Worm (Caenorhabditis elegans) whole organism, young adult: ENCODE results near the gene T26C11.8.

Experiments used
- B0035.1 ChIP-seq: sonication (generic microtip); optimal IDR thresholded peaks from 2 replicates; lab custom pipeline; 2016; ENCODE audit warnings: missing genetic modification characterization, mild to moderate bottlenecking, missing compliant biosample characterization, missing genotype, missing genetic modification reagents
- B0261.1 ChIP-seq: sonication (generic microtip); optimal IDR thresholded peaks from 2 replicates; lab custom pipeline; 2016; ENCODE audit warnings: mild to moderate bottlenecking, missing genetic modification characterization, moderate library complexity, missing compliant biosample characterization
- C06A6.2 ChIP-seq: fragments of 200-800 bp; sonication (Bioruptor generic); conservative IDR thresholded peaks from 2 replicates; pipeline ENCODE4 v1.3.6; 2022; ENCODE audit warnings: missing genetic modification characterization, missing compliant biosample characterization
- F22D6.2 ChIP-seq: sonication (generic microtip); optimal IDR thresholded peaks from 2 replicates; lab custom pipeline; 2016; ENCODE audit warnings: mild to moderate bottlenecking, missing genetic modification characterization, missing compliant biosample characterization
- F49E8.2 ChIP-seq: sonication (generic microtip); optimal IDR thresholded peaks from 3 replicates; lab custom pipeline; 2017; ENCODE audit warnings: missing genetic modification characterization, mild to moderate bottlenecking, missing compliant biosample characterization, antibody characterized with exemption, moderate library complexity; ENCODE audit not compliant: insufficient read depth
- T26A5.8 ChIP-seq: sonication (generic microtip); optimal IDR thresholded peaks from 2 replicates; lab custom pipeline; 2016; ENCODE audit warnings: missing genetic modification characterization, missing compliant biosample characterization
- Y67H2A.10 ChIP-seq: fragments of 200-800 bp; sonication (Bioruptor generic); conservative IDR thresholded peaks from 2 replicates; pipeline ENCODE4 v1.3.6; 2022; ENCODE audit warnings: missing genetic modification reagents, missing genetic modification characterization, missing compliant biosample characterization
- aptf-2 ChIP-seq: fragments of 200-800 bp; sonication (Bioruptor generic); conservative IDR thresholded peaks from 2 replicates; pipeline ENCODE4 v1.3.6; 2022; ENCODE audit warnings: missing genetic modification reagents, missing genetic modification characterization, missing compliant biosample characterization
- atf-7 ChIP-seq: sonication (generic microtip); optimal IDR thresholded peaks from 2 replicates; lab custom pipeline; 2017; ENCODE audit warnings: mild to moderate bottlenecking, missing genetic modification characterization, missing compliant biosample characterization
- athp-1 ChIP-seq: sonication (generic microtip); optimal IDR thresholded peaks from 2 replicates; lab custom pipeline; 2017; ENCODE audit warnings: mild to moderate bottlenecking, missing genetic modification characterization, missing compliant biosample characterization
- ccch-3 ChIP-seq: fragments of 200-800 bp; sonication (Bioruptor generic); optimal IDR thresholded peaks from 2 replicates; lab custom pipeline; 2018; ENCODE audit warnings: mild to moderate bottlenecking, missing genetic modification characterization, missing compliant biosample characterization
- ceh-79 ChIP-seq: sonication (generic microtip); optimal IDR thresholded peaks from 2 replicates; lab custom pipeline; 2017; ENCODE audit warnings: mild to moderate bottlenecking, missing genetic modification characterization, missing compliant biosample characterization
- dpff-1 ChIP-seq: sonication (generic microtip); optimal IDR thresholded peaks from 2 replicates; lab custom pipeline; 2017; ENCODE audit warnings: mild to moderate bottlenecking, missing genetic modification characterization, missing compliant biosample characterization
- efl-1 ChIP-seq: fragments of 150-350 bp; optimal IDR thresholded peaks from 2 replicates; lab custom pipeline; 2014; ENCODE audit warnings: missing biosample characterization, missing genetic modification reagents, missing genetic modification characterization
- egl-18 ChIP-seq: fragments of 200-800 bp; sonication (Bioruptor generic); IDR thresholded peaks from 2 replicates; pipeline ENCODE4 v1.3.6; 2022; ENCODE audit warnings: missing genetic modification reagents, missing genetic modification characterization, missing compliant biosample characterization
- egrh-3 ChIP-seq: fragments of 200-800 bp; sonication (Bioruptor generic); IDR thresholded peaks from 2 replicates; pipeline ENCODE4 v1.3.6; 2022; ENCODE audit warnings: missing genetic modification reagents, missing genetic modification characterization, missing compliant biosample characterization
- ets-4 ChIP-seq: fragments of 200-800 bp; sonication (Bioruptor generic); optimal IDR thresholded peaks from 2 replicates; lab custom pipeline; 2018; ENCODE audit warnings: mild to moderate bottlenecking, missing genetic modification characterization, missing compliant biosample characterization
- let-526 ChIP-seq: fragments of 200-800 bp; sonication (Bioruptor generic); IDR thresholded peaks from 2 replicates; pipeline ENCODE4 v1.3.6; 2022; ENCODE audit warnings: missing genetic modification reagents, missing genetic modification characterization, missing compliant biosample characterization
- lin-26 ChIP-seq: fragments of 200-800 bp; sonication (Bioruptor generic); IDR thresholded peaks from 2 replicates; pipeline ENCODE4 v1.3.6; 2022; ENCODE audit warnings: missing genetic modification reagents, missing genetic modification characterization, missing compliant biosample characterization
- lin-40 ChIP-seq: sonication (generic microtip); optimal IDR thresholded peaks from 2 replicates; lab custom pipeline; 2016; ENCODE audit warnings: missing genetic modification characterization, mild to moderate bottlenecking, missing compliant biosample characterization, missing genotype, missing genetic modification reagents
- mxl-1 ChIP-seq: sonication (generic microtip); optimal IDR thresholded peaks from 2 replicates; lab custom pipeline; 2016; ENCODE audit warnings: missing genetic modification characterization, missing compliant biosample characterization
- nfya-1 ChIP-seq: sonication (generic microtip); optimal IDR thresholded peaks from 2 replicates; lab custom pipeline; 2017; ENCODE audit warnings: antibody characterized with exemption, missing compliant biosample characterization, missing genetic modification characterization, borderline replicate concordance; ENCODE audit not compliant: insufficient read depth
- nhr-27 ChIP-seq: fragments of 200-800 bp; sonication (Bioruptor generic); optimal IDR thresholded peaks from 2 replicates; lab custom pipeline; 2018; ENCODE audit warnings: mild to moderate bottlenecking, missing genetic modification characterization, moderate library complexity, missing compliant biosample characterization
- snpc-3.4 ChIP-seq: sonication (generic microtip); optimal IDR thresholded peaks from 2 replicates; lab custom pipeline; 2017; ENCODE audit warnings: missing genetic modification characterization, mild to moderate bottlenecking, missing compliant biosample characterization, antibody characterized with exemption, moderate library complexity, missing genotype, missing genetic modification reagents
- snpc-4 ChIP-seq, 5 experiments: fragments of 150-350 bp in 1 of 5; sonication (generic microtip) in 4 of 5; optimal IDR thresholded peaks; 2 replicates each; lab custom pipeline; 2014 to 2018; ENCODE audit warnings: missing genetic modification characterization in 5 of 5, missing biosample characterization in 3 of 5, antibody characterized with exemption in 2 of 5, mild to moderate bottlenecking in 2 of 5, missing compliant biosample characterization in 2 of 5, missing genotype in 2 of 5, moderate library complexity in 2 of 5, missing genetic modification reagents in 1 of 5
- sptf-2 ChIP-seq: fragments of 200-800 bp; sonication (Bioruptor generic); optimal IDR thresholded peaks from 2 replicates; lab custom pipeline; 2018; ENCODE audit warnings: mild to moderate bottlenecking, missing genetic modification characterization, missing compliant biosample characterization
- tbp1 ChIP-seq: fragments of 200-800 bp; sonication (Bioruptor generic); optimal IDR thresholded peaks from 2 replicates; lab custom pipeline; 2018; ENCODE audit warnings: mild to moderate bottlenecking, missing genetic modification characterization, missing compliant biosample characterization
- zfh-2 ChIP-seq: fragments of 200-800 bp; sonication (Bioruptor generic); conservative IDR thresholded peaks from 2 replicates; pipeline ENCODE4 v1.3.6; 2022; ENCODE audit warnings: missing genetic modification reagents, missing genetic modification characterization, missing compliant biosample characterization
- ztf-22 ChIP-seq: fragments of 200-800 bp; sonication (Bioruptor generic); optimal IDR thresholded peaks from 2 replicates; lab custom pipeline; 2018; ENCODE audit warnings: mild to moderate bottlenecking, missing genetic modification characterization, moderate library complexity, missing compliant biosample characterization

Gene T26C11.8

ce11 chrX:1860422-1860821, at the start of gene T26C11.8:
TSS of gene T26C11.8 (plus strand) at chrX:1860722.
- TF ChIP-seq B0035.1 (no peak), B0261.1 (tag; lab: Kevin White, UChicago) (no peak), lin-26 (GFP tag; lab: Robert Waterston, UW) (no peak), sptf-2 (no peak), C06A6.2 (GFP tag; lab: Robert Waterston, UW) (no peak), zfh-2 (GFP tag; lab: Robert Waterston, UW) (no peak), snpc-3.4 (no peak), ztf-22 (GFP tag; lab: Kevin White, UChicago) (no peak), dpff-1 (tag; lab: Kevin White, UChicago) (no peak), F22D6.2 (tag; lab: Kevin White, UChicago) (no peak), let-526 (GFP tag; lab: Robert Waterston, UW) (no peak), F49E8.2 (tag; lab: Kevin White, UChicago) (no peak), nhr-27 (tag; lab: Kevin White, UChicago) (no peak)

ce11 chrX:1811436-1811835, 49.1 kb upstream of the T26C11.8 start, which contains the start of gene C14E2.3:
TSS of gene C14E2.3 (minus strand) at chrX:1811536.
- TF ChIP-seq tbp1 (GFP tag; lab: Kevin White, UChicago), result no peak
- no peak for TF ChIP-seq T26A5.8 (tag; lab: Kevin White, UChicago)
- no peak for TF ChIP-seq aptf-2 (GFP tag; lab: Robert Waterston, UW)
- no peak for TF ChIP-seq lin-40 (tag; lab: Kevin White, UChicago)
- no peak for TF ChIP-seq Y67H2A.10 (GFP tag; lab: Robert Waterston, UW)
- TF ChIP-seq mxl-1, result no peak

DNA sequence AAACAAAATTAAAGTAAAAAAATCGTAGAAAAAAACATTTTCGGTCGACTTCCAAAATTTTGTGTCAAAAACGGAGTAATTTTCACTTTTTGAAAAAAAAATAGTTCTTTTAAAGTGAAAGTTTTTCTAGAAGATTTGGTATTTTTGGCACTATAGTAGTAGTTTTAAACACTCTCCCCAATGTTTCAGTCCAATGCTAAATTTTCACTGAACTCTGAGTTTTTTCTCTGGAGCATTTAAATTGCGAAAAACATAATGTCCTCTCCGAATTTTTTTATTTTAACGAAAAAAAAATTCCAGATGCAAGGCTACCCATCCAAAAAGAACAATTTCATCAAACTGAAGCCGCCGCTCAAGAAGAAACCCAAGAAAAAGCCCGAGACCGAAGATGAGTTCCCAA, 44.4 kb upstream of the T26C11.8 start, which contains the start of gene C14E2.7:
Gene C14E2.7, plus strand, starts transcription at position 301 of the 400 bp plus-strand sequence.
- no peak for TF ChIP-seq Y67H2A.10 (GFP tag; lab: Robert Waterston, UW)
- no peak for TF ChIP-seq egrh-3 (GFP tag; lab: Robert Waterston, UW)
- TF ChIP-seq aptf-2 (GFP tag; lab: Robert Waterston, UW), result no peak
- TF ChIP-seq ccch-3, result no peak
- TF ChIP-seq efl-1, result no peak
- TF ChIP-seq atf-7 (tag; lab: Kevin White, UChicago), result no peak
- no peak for TF ChIP-seq sptf-2
- no peak for TF ChIP-seq egl-18 (GFP tag; lab: Robert Waterston, UW)
- TF ChIP-seq ceh-79 (tag; lab: Kevin White, UChicago), result no peak
- TF ChIP-seq ets-4 (GFP tag; lab: Kevin White, UChicago), result no peak

ce11 chrX:1821235-1821634, 39.3 kb upstream of the T26C11.8 start, which contains the start of gene C14E2.4:
TSS of gene C14E2.4 (minus strand) at chrX:1821335.
- TF ChIP-seq nfya-1 (tag; lab: Kevin White, UChicago), result no peak

DNA sequence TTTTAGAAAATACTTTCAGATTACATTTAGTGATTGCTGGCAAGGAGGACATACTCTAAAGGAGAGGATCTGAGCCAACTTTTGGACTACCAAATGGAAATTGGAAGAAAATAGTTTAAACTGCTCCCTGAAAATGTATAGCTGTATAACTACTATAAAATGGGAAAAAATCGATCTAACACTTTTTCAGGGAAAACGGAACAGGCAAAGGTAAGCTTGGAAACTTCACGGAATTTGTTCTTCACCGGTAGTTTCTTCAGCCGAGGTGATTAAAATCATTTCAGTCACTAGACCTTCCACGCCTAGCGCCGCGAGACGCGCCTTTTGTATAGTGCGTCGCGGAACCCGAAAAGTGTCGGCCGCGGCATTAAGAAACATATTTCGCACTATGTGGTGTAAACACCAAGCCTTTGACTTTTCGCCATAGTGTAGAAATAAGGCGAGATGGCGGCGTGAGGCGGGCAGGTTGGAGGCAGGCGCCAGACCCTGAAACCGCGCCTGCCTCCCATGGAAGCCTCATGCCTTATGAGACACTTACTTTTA, 35.2 kb upstream of the T26C11.8 start, which contains the start of gene C14E2.5:
Gene C14E2.5, minus strand, starts transcription at position 51 of the 543 bp plus-strand sequence.
- no peak for TF ChIP-seq snpc-4 (GFP tag; optimal IDR thresholded peaks at IDR 0.05; lab: Kevin White, UChicago)
- peak in 2 of 4 experiments; percentile 56 to 84 for TF ChIP-seq snpc-4 (tag; optimal IDR thresholded peaks at IDR 0.05; lab: Kevin White, UChicago)
- no peak for TF ChIP-seq athp-1 (tag; lab: Kevin White, UChicago)
